Worm (Caenorhabditis elegans): Measurements from ENCODE around the gene frpr-7.
"Not testable (repeated sequence)": the region's sequence is repeated elsewhere in the genome, so short reads cannot be mapped to it uniquely, and the experiment has no call there.

DNA sequence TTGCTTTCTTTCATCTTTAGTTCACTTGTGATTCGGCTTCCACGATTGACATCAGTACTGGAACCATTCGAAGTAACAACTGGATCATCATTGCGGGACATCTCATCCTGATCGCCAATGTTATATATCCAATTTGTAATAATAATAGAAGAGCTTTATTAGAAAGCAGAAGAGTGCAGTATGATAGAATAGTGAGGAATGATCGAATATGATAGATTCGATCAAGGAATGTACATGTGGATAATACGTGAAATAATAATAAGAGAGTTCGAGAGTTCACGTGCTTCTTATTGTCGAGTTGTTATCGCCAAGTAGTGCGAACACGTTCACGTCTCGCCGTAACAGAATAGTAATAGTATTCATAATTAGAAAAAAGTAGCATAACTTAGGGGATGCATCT, 668 bp downstream of the frpr-7 start, which contains the start of gene F39B3.3:
- not testable (repeated sequence) for TF ChIP-seq him-1, dao-5, W03F9.2 (tag; optimal IDR thresholded peaks at IDR 0.05)

All from whole organism, L4/young adult.